Fruit fly (Drosophila melanogaster) whole organism, embryonic: ENCODE data around the gene CG11768.

Source experiments
- CG11398 ChIP-seq: fragments of 200-800 bp; sonication (Bioruptor generic); optimal IDR thresholded peaks from 2 replicates; lab custom pipeline; 2016; ENCODE audit warnings: missing biosample characterization, missing genetic modification characterization
- CG15479 ChIP-seq: fragments of 200-800 bp; sonication (Bioruptor generic); optimal IDR thresholded peaks from 3 replicates; lab custom pipeline; 2019; ENCODE audit warnings: missing biosample characterization, mild to moderate bottlenecking, missing genetic modification characterization, moderate library complexity
- CG17912 ChIP-seq: fragments of 200-800 bp; sonication (Bioruptor generic); optimal IDR thresholded peaks from 2 replicates; lab custom pipeline; 2018; ENCODE audit warnings: missing biosample characterization, mild to moderate bottlenecking, missing genetic modification characterization
- sens-2 ChIP-seq: fragments of 200-800 bp; sonication (Bioruptor generic); IDR thresholded peaks from 2 replicates; pipeline ENCODE4 v1.3.6; 2022; ENCODE audit warnings: missing biosample characterization, missing genetic modification characterization
- tll ChIP-seq, 2 experiments: fragments of 200-800 bp in 1 of 2; fragments of >200 bp in 1 of 2; sonication (Bioruptor generic) in 1 of 2; optimal IDR thresholded peaks; 2 replicates each; lab custom pipeline; 2017 to 2019; ENCODE audit warnings: missing biosample characterization in 2 of 2, missing genetic modification characterization in 2 of 2, mild to moderate bottlenecking in 1 of 2, moderate library complexity in 1 of 2
- zen ChIP-seq: fragments of 200-800 bp; sonication (Bioruptor generic); optimal IDR thresholded peaks from 3 replicates; lab custom pipeline; 2018; ENCODE audit warnings: missing biosample characterization, mild to moderate bottlenecking, missing genetic modification characterization, moderate library complexity

Gene CG11768

DNA sequence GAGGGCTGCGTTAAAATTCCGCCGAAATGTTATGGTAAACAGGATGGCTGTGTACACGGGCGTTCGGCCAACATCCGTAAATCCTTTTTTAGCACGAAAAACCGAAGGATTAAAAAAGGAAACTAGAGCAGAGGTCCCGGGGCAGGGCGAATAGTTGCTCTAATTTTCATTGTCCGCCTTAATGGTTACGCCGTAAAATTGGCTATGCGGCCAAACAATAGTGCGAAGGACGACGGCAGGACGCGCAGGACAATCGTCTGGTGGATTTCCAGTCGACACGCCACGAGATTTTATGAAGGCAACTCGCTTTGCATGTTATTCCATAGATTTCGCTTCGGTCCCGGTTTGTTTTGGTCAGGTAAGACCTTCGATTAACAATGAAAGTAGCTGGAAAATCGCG, 67.3 kb downstream of the CG11768 start (continued):
- no peak for TF ChIP-seq CG11398 (GFP tag; lab: Kevin White, UChicago)
- peak; percentile 64 for TF ChIP-seq CG15479 (GFP tag; lab: Kevin White, UChicago)
- TF ChIP-seq, all 482 proteins: peak for 4

DNA sequence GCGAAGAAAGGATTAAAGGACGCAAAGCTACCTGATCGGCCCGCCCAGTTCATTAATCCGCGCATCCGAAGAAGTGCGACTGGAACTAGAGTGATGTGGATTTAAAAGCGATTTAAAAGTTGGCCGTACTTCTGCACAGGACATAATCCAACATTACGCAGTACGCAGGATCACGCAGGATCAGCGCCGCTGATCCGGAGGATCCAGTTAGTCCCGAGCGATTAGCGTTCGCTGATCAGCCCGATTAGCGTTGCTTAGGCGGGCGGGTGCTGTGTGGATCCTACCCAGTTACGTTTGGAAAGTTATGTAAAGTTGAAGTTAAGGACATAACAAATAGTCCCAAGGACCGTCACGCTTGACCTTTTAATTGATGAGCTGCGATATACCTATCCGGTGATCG, 68.8 kb downstream of the CG11768 start:
- TF ChIP-seq zen (tag; lab: Kevin White, UChicago) (peak; percentile 76), CG17912 (no peak), CG15479 (GFP tag; lab: Kevin White, UChicago) (peak; percentile 88), tll (GFP tag; optimal IDR thresholded peaks at IDR 0.05; lab: Kevin White, UChicago) (peak in 1 of 2 experiments; percentile 93), sens-2 (GFP tag; lab: Robert Waterston, UW) (no peak)
